Worm (Caenorhabditis elegans): Measurements from ENCODE around the gene F55C9.5.

DNA sequence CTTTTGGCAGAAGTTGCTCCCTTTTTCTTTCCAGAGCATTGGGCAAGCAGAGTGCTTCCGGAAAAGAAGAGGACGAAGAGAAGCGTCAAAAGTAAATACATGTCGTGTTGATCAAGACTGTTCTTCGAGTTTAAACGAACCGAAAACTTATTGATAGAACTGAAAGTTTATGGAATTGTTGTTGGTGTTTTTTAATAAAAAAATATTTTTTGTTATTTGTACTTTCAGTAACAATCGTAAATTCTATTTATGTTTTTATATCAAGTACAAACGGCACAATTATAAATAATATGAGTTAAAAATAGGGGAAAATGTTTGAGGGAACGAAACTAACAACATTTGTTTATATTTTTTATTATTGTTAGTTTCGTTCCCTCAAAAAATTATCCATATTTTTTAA lies 35.3 kb downstream of the F55C9.5 start, which contains the start of gene F21D9.3:
- TF ChIP-seq nhr-237 (tag; optimal IDR thresholded peaks at IDR 0.05), result no peak
- TF ChIP-seq zip-4 (GFP tag; optimal IDR thresholded peaks at IDR 0.05), result no peak
- no peak for TF ChIP-seq zag-1 (tag; optimal IDR thresholded peaks at IDR 0.05)
- TF ChIP-seq unc-86 (tag; optimal IDR thresholded peaks at IDR 0.05), result no peak
- TF ChIP-seq unc-30 (tag; optimal IDR thresholded peaks at IDR 0.05), result no peak
- no peak for TF ChIP-seq isw-1 (GFP tag; IDR thresholded peaks at IDR 0.05)
- TF ChIP-seq lin-15B (tag; optimal IDR thresholded peaks at IDR 0.05), result no peak
- TF ChIP-seq rnt-1 (tag; optimal IDR thresholded peaks at IDR 0.05), result no peak
- no peak for TF ChIP-seq blmp-1 (tag; optimal IDR thresholded peaks at IDR 0.05)
